Fruit fly (Drosophila melanogaster) whole organism: ENCODE data around the gene Gapvd1.

Experiments
- CG8478 ChIP-seq: fragments of >200 bp; optimal IDR thresholded peaks from 2 replicates; lab custom pipeline; 2018; ENCODE audit warnings: inconsistent platforms
- Dll ChIP-seq: fragments of >200 bp; optimal IDR thresholded peaks from 2 replicates; lab custom pipeline; 2017
- pan ChIP-seq: fragments of >200 bp; optimal IDR thresholded peaks from 2 replicates; lab custom pipeline; 2017
- usp ChIP-seq: fragments of >200 bp; optimal IDR thresholded peaks from 2 replicates; lab custom pipeline; 2017; ENCODE audit warnings: missing biosample characterization, missing genetic modification characterization, mixed read lengths

- TF ChIP-seq pan (lab: Kevin White, UChicago): no peak
- TF ChIP-seq Dll (lab: Kevin White, UChicago): no peak
- TF ChIP-seq usp (GFP tag; lab: Kevin White, UChicago): no peak
- TF ChIP-seq CG8478 (lab: Kevin White, UChicago): no peak
Measured at dm6 chrX:11355708-11356174, 30.6 kb downstream of the Gapvd1 start, which contains the start of gene dsh.
